Worm (Caenorhabditis elegans) whole organism, early embryonic: ENCODE measurements around the gene snr-4.

ENCODE experiments used
- B0310.2 ChIP-seq: sonication (generic microtip); optimal IDR thresholded peaks from 2 replicates; lab custom pipeline; 2016; ENCODE audit warnings: mild to moderate bottlenecking, missing genetic modification characterization, missing compliant biosample characterization
- F13C5.2 ChIP-seq: sonication (generic microtip); optimal IDR thresholded peaks from 2 replicates; lab custom pipeline; 2017; ENCODE audit warnings: mild to moderate bottlenecking, missing genetic modification characterization, inconsistent platforms, missing compliant biosample characterization
- aly-1 ChIP-seq: sonication (generic microtip); optimal IDR thresholded peaks from 2 replicates; lab custom pipeline; 2016; ENCODE audit warnings: missing genetic modification characterization, missing compliant biosample characterization
- ama-1 ChIP-seq: fragments of 150-350 bp; optimal IDR thresholded peaks from 2 replicates; lab custom pipeline; 2014
- ceh-13 ChIP-seq: fragments of 200-800 bp; sonication (Bioruptor generic); optimal IDR thresholded peaks from 2 replicates; lab custom pipeline; 2018; ENCODE audit warnings: mild to moderate bottlenecking, missing genetic modification characterization, missing compliant biosample characterization
- ceh-36 ChIP-seq: sonication (generic microtip); optimal IDR thresholded peaks from 2 replicates; lab custom pipeline; 2016; ENCODE audit warnings: missing genetic modification characterization, inconsistent platforms, missing compliant biosample characterization
- ets-7 ChIP-seq: sonication (generic microtip); optimal IDR thresholded peaks from 2 replicates; lab custom pipeline; 2016; ENCODE audit warnings: missing genotype, missing genetic modification characterization, missing compliant biosample characterization
- flt-1 ChIP-seq: fragments of 200-800 bp; sonication (Bioruptor generic); IDR thresholded peaks from 2 replicates; pipeline ENCODE4 v1.3.6; 2022; ENCODE audit warnings: missing genetic modification characterization, missing compliant biosample characterization
- hmbx-1 ChIP-seq: sonication (generic microtip); optimal IDR thresholded peaks from 2 replicates; lab custom pipeline; 2016; ENCODE audit warnings: mild to moderate bottlenecking, missing genetic modification characterization, missing compliant biosample characterization
- hmg-4 ChIP-seq: fragments of 200-800 bp; sonication (Bioruptor generic); optimal IDR thresholded peaks from 2 replicates; lab custom pipeline; 2018; ENCODE audit warnings: mild to moderate bottlenecking, missing genetic modification characterization, missing compliant biosample characterization
- hnd-1 ChIP-seq: sonication (generic microtip); optimal IDR thresholded peaks from 2 replicates; lab custom pipeline; 2016; ENCODE audit warnings: missing genetic modification characterization, missing compliant biosample characterization
- pes-1 ChIP-seq: fragments of 200-800 bp; sonication (Bioruptor generic); IDR thresholded peaks from 2 replicates; pipeline ENCODE4 v1.3.6; 2022; ENCODE audit warnings: missing genetic modification reagents, missing genetic modification characterization, missing compliant biosample characterization
- scrt-1 ChIP-seq: fragments of 200-800 bp; sonication (Bioruptor generic); IDR thresholded peaks from 2 replicates; pipeline ENCODE4 v1.3.6; 2022; ENCODE audit warnings: missing genetic modification characterization, missing compliant biosample characterization
- sea-1 ChIP-seq: fragments of 200-800 bp; sonication (Bioruptor generic); conservative IDR thresholded peaks from 2 replicates; pipeline ENCODE4 v1.3.6; 2022; ENCODE audit warnings: missing genetic modification characterization, missing compliant biosample characterization
- tbx-11 ChIP-seq: fragments of 200-800 bp; sonication (Bioruptor generic); IDR thresholded peaks from 2 replicates; pipeline ENCODE4 v1.3.6; 2022; ENCODE audit warnings: missing genetic modification characterization, missing compliant biosample characterization
- tbx-37 ChIP-seq: fragments of 200-800 bp; sonication (Bioruptor generic); conservative IDR thresholded peaks from 2 replicates; pipeline ENCODE4 v1.3.6; 2022; ENCODE audit warnings: missing genetic modification reagents, missing genetic modification characterization, missing compliant biosample characterization
- tra-4 ChIP-seq: sonication (generic microtip); optimal IDR thresholded peaks from 2 replicates; lab custom pipeline; 2017; ENCODE audit warnings: missing genetic modification characterization, missing compliant biosample characterization

Gene snr-4

DNA sequence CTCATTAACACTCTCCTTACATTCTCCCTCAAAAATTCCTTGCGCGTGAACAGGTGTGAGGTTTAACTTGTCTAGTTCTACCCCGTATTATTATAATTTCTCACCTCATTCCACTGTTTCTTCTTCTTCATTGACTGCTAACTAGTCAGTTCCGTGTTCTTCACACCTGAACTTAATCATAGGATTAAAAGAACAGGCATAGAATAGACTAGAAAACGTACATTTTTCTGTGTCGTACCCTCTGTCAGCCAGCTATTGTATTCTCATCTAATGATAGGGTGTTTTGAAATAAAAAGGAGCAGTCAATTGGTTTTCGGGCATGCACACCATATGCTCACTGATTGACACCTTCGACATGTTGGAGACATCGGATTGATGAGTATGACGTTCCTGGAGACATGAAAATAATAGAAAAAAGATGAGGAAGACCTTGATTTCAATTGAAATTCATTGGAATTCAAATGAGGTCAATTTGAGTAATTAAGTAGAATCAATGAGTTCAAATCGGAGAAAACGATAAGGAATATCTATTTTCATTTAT, 32.0 kb downstream of the snr-4 start:
- TF ChIP-seq tbx-37 (GFP tag; lab: Robert Waterston, UW) = no peak
- TF ChIP-seq flt-1 (GFP tag; lab: Robert Waterston, UW) = no peak
- TF ChIP-seq aly-1 (tag; lab: Kevin White, UChicago) = no peak
- no peak for TF ChIP-seq ama-1 (lab: Kevin White, UChicago)
- TF ChIP-seq sea-1 (GFP tag; lab: Robert Waterston, UW) = no peak
- TF ChIP-seq hmg-4 (GFP tag; lab: Kevin White, UChicago) = no peak
- TF ChIP-seq ets-7 (tag; lab: Kevin White, UChicago) = no peak
- TF ChIP-seq pes-1 (GFP tag; lab: Robert Waterston, UW) = no peak
- TF ChIP-seq ceh-13 = no peak
- no peak for TF ChIP-seq tra-4
- no peak for TF ChIP-seq B0310.2 (tag; lab: Kevin White, UChicago)
- no peak for TF ChIP-seq tbx-11 (GFP tag; lab: Robert Waterston, UW)
- TF ChIP-seq F13C5.2 (tag; lab: Kevin White, UChicago) = no peak
- TF ChIP-seq scrt-1 = no peak
- TF ChIP-seq hnd-1 (tag; lab: Kevin White, UChicago) = no peak
- TF ChIP-seq hmbx-1 (tag; lab: Kevin White, UChicago) = no peak
- no peak for TF ChIP-seq ceh-36

DNA sequence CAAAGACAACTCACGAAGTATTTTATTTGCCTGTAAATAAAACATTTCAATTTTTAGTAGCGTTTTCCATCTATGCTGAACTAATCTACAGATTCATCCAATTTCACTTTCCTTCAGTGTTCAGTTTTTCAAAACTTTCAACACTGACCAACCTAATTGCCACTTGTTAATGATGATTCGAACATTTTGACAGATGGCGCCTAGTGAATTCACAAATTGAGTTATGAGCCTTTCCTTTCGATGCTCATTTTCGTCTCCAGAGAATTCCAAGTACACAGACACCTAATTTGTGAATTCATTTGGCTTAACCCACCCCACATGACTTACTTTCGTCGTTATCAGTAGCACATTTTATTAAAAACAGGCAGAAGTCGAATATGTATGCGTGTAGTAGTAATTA, 32.7 kb downstream of the snr-4 start:
- no peak for TF ChIP-seq pes-1 (GFP tag; lab: Robert Waterston, UW)
- no peak for TF ChIP-seq tbx-37 (GFP tag; lab: Robert Waterston, UW)
- TF ChIP-seq F13C5.2 (tag; lab: Kevin White, UChicago) = no peak

DNA sequence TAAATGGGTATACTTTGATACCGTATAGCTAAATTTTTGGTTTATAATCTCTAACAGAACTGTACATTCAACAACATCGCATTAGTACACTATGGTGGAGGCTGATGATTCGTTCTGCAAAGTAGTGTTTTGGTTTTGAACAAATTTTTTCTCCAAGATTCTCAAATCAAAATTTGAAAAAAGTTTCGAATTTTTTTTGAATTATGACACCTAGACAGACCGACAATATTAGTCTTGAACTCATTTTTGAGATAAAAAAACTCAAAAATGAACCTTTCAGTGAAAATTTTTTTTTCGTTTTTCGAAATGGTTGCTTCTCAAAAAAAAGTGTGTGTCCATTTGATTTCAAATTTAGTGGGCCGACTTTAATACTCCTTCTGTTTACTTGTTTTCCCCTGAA, 34.1 kb downstream of the snr-4 start:
- TF ChIP-seq scrt-1 (no peak), sea-1 (GFP tag; lab: Robert Waterston, UW) (no peak), tbx-11 (GFP tag; lab: Robert Waterston, UW) (no peak), ets-7 (tag; lab: Kevin White, UChicago) (no peak), flt-1 (GFP tag; lab: Robert Waterston, UW) (no peak), ceh-36 (no peak), tbx-37 (GFP tag; lab: Robert Waterston, UW) (no peak), hmg-4 (GFP tag; lab: Kevin White, UChicago) (no peak), hnd-1 (tag; lab: Kevin White, UChicago) (no peak), B0310.2 (tag; lab: Kevin White, UChicago) (no peak), ama-1 (lab: Kevin White, UChicago) (no peak), hmbx-1 (tag; lab: Kevin White, UChicago) (no peak), F13C5.2 (tag; lab: Kevin White, UChicago) (no peak)

DNA sequence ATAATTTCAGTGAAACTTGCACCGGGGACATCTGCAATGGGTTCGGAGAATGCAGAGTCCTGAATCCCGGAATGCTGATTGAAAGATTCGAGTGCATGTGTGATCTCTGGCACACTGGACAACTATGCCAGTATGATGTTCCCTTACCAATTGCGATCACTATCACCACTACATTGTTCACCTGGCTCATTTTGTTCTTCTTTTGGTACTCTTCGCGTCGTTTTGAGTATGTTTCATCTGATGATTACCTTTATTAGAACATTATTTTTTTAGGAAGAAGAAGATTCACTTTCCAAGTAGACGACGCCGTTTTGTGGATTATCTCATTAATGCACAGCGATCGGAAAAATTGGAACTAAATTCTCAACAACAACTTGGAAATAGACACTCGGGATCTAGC, 35.8 kb downstream of the snr-4 start:
- TF ChIP-seq hmg-4 (GFP tag; lab: Kevin White, UChicago) = no peak
- TF ChIP-seq sea-1 (GFP tag; lab: Robert Waterston, UW) = no peak
- TF ChIP-seq aly-1 (tag; lab: Kevin White, UChicago) = no peak
- no peak for TF ChIP-seq hmbx-1 (tag; lab: Kevin White, UChicago)
- TF ChIP-seq tra-4 = no peak
- no peak for TF ChIP-seq ets-7 (tag; lab: Kevin White, UChicago)
- no peak for TF ChIP-seq scrt-1
- TF ChIP-seq ceh-13 = no peak
- TF ChIP-seq tbx-11 (GFP tag; lab: Robert Waterston, UW) = no peak
- no peak for TF ChIP-seq hnd-1 (tag; lab: Kevin White, UChicago)
- TF ChIP-seq tbx-37 (GFP tag; lab: Robert Waterston, UW) = no peak
- no peak for TF ChIP-seq B0310.2 (tag; lab: Kevin White, UChicago)

ce11 chrV:11942325-11942724, 37.2 kb downstream of the snr-4 start, which contains the start of gene F58H1.6:
F58H1.6 (plus strand) TSS chrV:11942625.
- no peak for TF ChIP-seq ama-1 (lab: Kevin White, UChicago)
- no peak for TF ChIP-seq hmg-4 (GFP tag; lab: Kevin White, UChicago)
- no peak for TF ChIP-seq tra-4

DNA sequence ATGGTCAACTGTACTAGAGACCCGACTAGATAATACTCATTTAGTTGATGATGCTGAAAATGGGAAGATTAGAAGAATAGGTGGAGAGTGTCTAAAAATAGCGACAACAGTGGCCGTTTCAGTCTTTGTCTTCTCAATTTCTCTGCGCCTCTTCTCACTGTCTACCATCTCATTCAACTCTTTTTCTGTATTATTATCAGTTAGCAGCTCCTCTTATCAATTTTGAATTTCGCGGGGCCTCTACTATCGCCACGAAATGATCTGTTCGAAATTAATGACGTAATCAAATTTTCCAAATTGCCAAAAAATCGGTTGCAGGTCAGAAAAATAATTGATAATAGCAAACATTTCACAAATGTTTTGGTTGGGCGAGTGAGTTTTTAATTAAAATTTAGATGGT, 37.9 kb downstream of the snr-4 start:
- TF ChIP-seq hmg-4 (GFP tag; lab: Kevin White, UChicago) = no peak
- no peak for TF ChIP-seq ets-7 (tag; lab: Kevin White, UChicago)
- TF ChIP-seq ceh-13 = no peak
- no peak for TF ChIP-seq F13C5.2 (tag; lab: Kevin White, UChicago)
- TF ChIP-seq tbx-11 (GFP tag; lab: Robert Waterston, UW) = no peak

- TF ChIP-seq hmbx-1 (tag; lab: Kevin White, UChicago) (no peak), tra-4 (no peak), tbx-37 (GFP tag; lab: Robert Waterston, UW) (no peak), ets-7 (tag; lab: Kevin White, UChicago) (no peak), scrt-1 (no peak), hmg-4 (GFP tag; lab: Kevin White, UChicago) (no peak), ceh-36 (no peak), ama-1 (lab: Kevin White, UChicago) (no peak), pes-1 (GFP tag; lab: Robert Waterston, UW) (no peak), hnd-1 (tag; lab: Kevin White, UChicago) (no peak), tbx-11 (GFP tag; lab: Robert Waterston, UW) (no peak), sea-1 (GFP tag; lab: Robert Waterston, UW) (no peak), F13C5.2 (tag; lab: Kevin White, UChicago) (no peak), B0310.2 (tag; lab: Kevin White, UChicago) (no peak)
These were observed 39.2 kb downstream of the snr-4 start for ce11 chrV:11940329-11940728.

DNA sequence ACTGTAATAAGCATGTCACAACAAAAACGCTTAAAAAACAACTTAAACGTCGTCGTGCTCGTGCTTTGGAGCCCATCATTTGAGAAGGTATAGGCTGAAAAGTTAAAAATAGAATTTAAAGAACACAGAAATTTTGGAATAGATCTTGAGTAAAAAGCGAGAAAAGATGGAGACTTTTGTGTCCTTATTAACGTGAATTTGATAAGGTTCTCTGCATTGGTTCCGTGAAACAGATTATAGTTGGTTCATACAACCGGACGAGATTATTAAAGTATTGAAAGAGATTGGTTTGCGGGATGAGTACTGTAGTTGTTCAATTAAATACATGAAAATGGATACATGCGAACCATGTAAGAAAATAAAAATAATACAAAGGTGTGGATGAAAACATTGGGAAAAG, 41.8 kb downstream of the snr-4 start, which contains the start of gene gpla-1:
TSS of gene gpla-1 (minus strand) at position 101 of the 400 bp plus-strand sequence.
- TF ChIP-seq sea-1 (GFP tag; lab: Robert Waterston, UW) (no peak), scrt-1 (no peak), hnd-1 (tag; lab: Kevin White, UChicago) (no peak), B0310.2 (tag; lab: Kevin White, UChicago) (no peak), ets-7 (tag; lab: Kevin White, UChicago) (no peak), pes-1 (GFP tag; lab: Robert Waterston, UW) (no peak), ceh-36 (no peak), F13C5.2 (tag; lab: Kevin White, UChicago) (no peak), tbx-37 (GFP tag; lab: Robert Waterston, UW) (no peak)
